Fruit fly (Drosophila melanogaster) whole organism, embryonic: ENCODE results near the gene CG14034.

Source experiments
- ATbp ChIP-seq: fragments of 200-800 bp; sonication (Bioruptor generic); optimal IDR thresholded peaks from 2 replicates; lab custom pipeline; 2017; ENCODE audit warnings: missing biosample characterization, mild to moderate bottlenecking, missing genetic modification characterization, missing genetic modification reagents
- Asciz ChIP-seq: fragments of 200-800 bp; sonication (Bioruptor generic); optimal IDR thresholded peaks from 2 replicates; lab custom pipeline; 2017; ENCODE audit warnings: missing biosample characterization, mild to moderate bottlenecking, missing genetic modification characterization, missing genetic modification reagents
- Awh ChIP-seq: fragments of 200-800 bp; sonication (Bioruptor generic); IDR thresholded peaks from 2 replicates; pipeline ENCODE4, ENCODE4 v1.3.6; 2022; ENCODE audit warnings: missing biosample characterization, missing genetic modification characterization
- Bgb ChIP-seq: fragments of 200-800 bp; sonication (Bioruptor generic); IDR thresholded peaks from 2 replicates; pipeline ENCODE4 v1.3.6; 2022; ENCODE audit warnings: missing biosample characterization, missing genetic modification characterization; ENCODE audit not compliant: partially characterized antibody
- CG10462 ChIP-seq: fragments of 200-800 bp; sonication (Bioruptor generic); optimal IDR thresholded peaks from 2 replicates; lab custom pipeline; 2016; ENCODE audit warnings: missing biosample characterization, missing genetic modification characterization
- CG12769 ChIP-seq: fragments of 200-800 bp; sonication (Bioruptor generic); optimal IDR thresholded peaks from 2 replicates; lab custom pipeline; 2019; ENCODE audit warnings: missing biosample characterization, mild to moderate bottlenecking, missing genetic modification characterization, moderate library complexity
- CG13894 ChIP-seq: fragments of 200-800 bp; sonication (Bioruptor generic); optimal IDR thresholded peaks from 3 replicates; lab custom pipeline; 2018; ENCODE audit warnings: missing biosample characterization, mild to moderate bottlenecking, missing genetic modification characterization, moderate library complexity
- CG14014 ChIP-seq: fragments of 200-800 bp; sonication (Bioruptor generic); IDR thresholded peaks from 2 replicates; pipeline ENCODE4 v1.3.6; 2022; ENCODE audit warnings: missing biosample characterization, missing genetic modification characterization
- CG15601 ChIP-seq: fragments of 200-800 bp; sonication (Bioruptor generic); optimal IDR thresholded peaks from 3 replicates; lab custom pipeline; 2019; ENCODE audit warnings: missing biosample characterization, mild to moderate bottlenecking, missing genetic modification characterization, moderate library complexity
- CG2678 ChIP-seq: fragments of 200-800 bp; sonication (Bioruptor generic); optimal IDR thresholded peaks from 3 replicates; lab custom pipeline; 2019; ENCODE audit warnings: missing biosample characterization, mild to moderate bottlenecking, missing genetic modification characterization, moderate library complexity
- CG32767 ChIP-seq: fragments of 200-800 bp; sonication (Bioruptor generic); IDR thresholded peaks from 2 replicates; pipeline ENCODE4 v1.3.6; 2022; ENCODE audit warnings: missing biosample characterization, missing genetic modification characterization
- CG34224 ChIP-seq: fragments of 200-800 bp; sonication (Bioruptor generic); IDR thresholded peaks from 3 replicates; pipeline ENCODE4 v1.3.6; 2022; ENCODE audit warnings: missing biosample characterization, missing genetic modification characterization; ENCODE audit not compliant: partially characterized antibody
- CG4360 ChIP-seq: fragments of 200-800 bp; sonication (Bioruptor generic); IDR thresholded peaks from 2 replicates; pipeline ENCODE4 v1.3.6; 2022; ENCODE audit warnings: missing biosample characterization, missing genetic modification characterization
- CG5953 ChIP-seq: fragments of 200-800 bp; sonication (Bioruptor generic); IDR thresholded peaks from 2 replicates; pipeline ENCODE4 v1.3.6; 2022; ENCODE audit warnings: missing biosample characterization, missing genetic modification characterization
- CG6854 ChIP-seq: fragments of 200-800 bp; sonication (Bioruptor generic); optimal IDR thresholded peaks from 3 replicates; lab custom pipeline; 2017; ENCODE audit warnings: missing biosample characterization, mild to moderate bottlenecking, missing genetic modification characterization
- CG8359 ChIP-seq: fragments of 200-800 bp; sonication (Bioruptor generic); optimal IDR thresholded peaks from 2 replicates; lab custom pipeline; 2017; ENCODE audit warnings: missing biosample characterization, mild to moderate bottlenecking, missing genetic modification characterization, borderline replicate concordance
- CoRest ChIP-seq: fragments of 200-800 bp; sonication (Bioruptor generic); optimal IDR thresholded peaks from 3 replicates; lab custom pipeline; 2018; ENCODE audit warnings: missing biosample characterization, mild to moderate bottlenecking, missing genetic modification characterization, moderate library complexity
- Dp ChIP-seq: fragments of 200-800 bp; sonication (Bioruptor generic); optimal IDR thresholded peaks from 2 replicates; lab custom pipeline; 2018; ENCODE audit warnings: missing biosample characterization, mild to moderate bottlenecking, missing genetic modification characterization, moderate library complexity
- HLH4C ChIP-seq: fragments of 200-800 bp; sonication (Bioruptor generic); IDR thresholded peaks from 3 replicates; pipeline ENCODE4 v1.3.6; 2022; ENCODE audit warnings: missing biosample characterization, missing genetic modification characterization; ENCODE audit not compliant: partially characterized antibody
- HmgZ ChIP-seq: fragments of 200-800 bp; sonication (Bioruptor generic); optimal IDR thresholded peaks from 2 replicates; lab custom pipeline; 2018; ENCODE audit warnings: missing biosample characterization, mild to moderate bottlenecking, missing genetic modification characterization
- Mad ChIP-seq: fragments of 200-800 bp; sonication (Bioruptor generic); optimal IDR thresholded peaks from 2 replicates; lab custom pipeline; 2016; ENCODE audit warnings: missing biosample characterization, missing genetic modification characterization
- Med ChIP-seq: fragments of 200-800 bp; sonication (Bioruptor generic); peaks from one replicate; lab custom pipeline; 2016; ENCODE audit warnings: missing biosample characterization, missing genetic modification characterization, mild to moderate bottlenecking, inconsistent platforms, moderate library complexity
- PHDP ChIP-seq: fragments of 200-800 bp; sonication (Bioruptor generic); optimal IDR thresholded peaks from 3 replicates; lab custom pipeline; 2018; ENCODE audit warnings: missing biosample characterization, mild to moderate bottlenecking, missing genetic modification characterization, moderate library complexity
- ab ChIP-seq: fragments of 200-800 bp; sonication (Bioruptor generic); optimal IDR thresholded peaks from 2 replicates; lab custom pipeline; 2016; ENCODE audit warnings: missing biosample characterization, missing genetic modification characterization
- abd-A ChIP-seq: fragments of 200-800 bp; sonication (Bioruptor generic); optimal IDR thresholded peaks from 3 replicates; lab custom pipeline; 2019; ENCODE audit warnings: missing biosample characterization, mild to moderate bottlenecking, missing genetic modification characterization, moderate library complexity
- bcd ChIP-seq: fragments of 200-800 bp; sonication (Bioruptor generic); optimal IDR thresholded peaks from 2 replicates; lab custom pipeline; 2017; ENCODE audit warnings: missing biosample characterization, mild to moderate bottlenecking, missing genetic modification characterization
- caup ChIP-seq: fragments of 200-800 bp; sonication (Bioruptor generic); optimal IDR thresholded peaks from 3 replicates; lab custom pipeline; 2017; ENCODE audit warnings: missing biosample characterization, mild to moderate bottlenecking, missing genetic modification characterization, moderate library complexity; ENCODE audit not compliant: severe bottlenecking
- chinmo ChIP-seq: fragments of 200-800 bp; sonication (Bioruptor generic); IDR thresholded peaks from 4 replicates; pipeline ENCODE4 v1.3.6; 2022; ENCODE audit warnings: missing biosample characterization, missing genetic modification characterization; ENCODE audit not compliant: partially characterized antibody
- gsb ChIP-seq: fragments of 200-800 bp; sonication (Bioruptor generic); IDR thresholded peaks from 2 replicates; pipeline ENCODE4 v1.3.6; 2022; ENCODE audit warnings: missing biosample characterization, missing genetic modification characterization
- kni ChIP-seq: fragments of 200-800 bp; sonication (Bioruptor generic); optimal IDR thresholded peaks from 3 replicates; lab custom pipeline; 2017; ENCODE audit warnings: mild to moderate bottlenecking, missing biosample characterization, missing genetic modification reagents, missing genetic modification characterization
- mirr ChIP-seq: fragments of 200-800 bp; sonication (Bioruptor generic); optimal IDR thresholded peaks from 3 replicates; lab custom pipeline; 2018; ENCODE audit warnings: missing biosample characterization, mild to moderate bottlenecking, missing genetic modification characterization
- mld ChIP-seq: fragments of 200-800 bp; sonication (Bioruptor generic); IDR thresholded peaks from 3 replicates; pipeline ENCODE4 v1.3.6; 2022; ENCODE audit warnings: missing biosample characterization, missing genetic modification characterization; ENCODE audit not compliant: partially characterized antibody
- nerfin-2 ChIP-seq: fragments of 200-800 bp; sonication (Bioruptor generic); IDR thresholded peaks from 2 replicates; pipeline ENCODE4 v1.3.6; 2022; ENCODE audit warnings: missing biosample characterization, missing genetic modification characterization; ENCODE audit not compliant: partially characterized antibody
- otp ChIP-seq: fragments of 200-800 bp; sonication (Bioruptor generic); IDR thresholded peaks from 3 replicates; pipeline ENCODE4, ENCODE4 v1.3.6; 2022; ENCODE audit warnings: missing biosample characterization, missing genetic modification characterization
- pan ChIP-seq, 4 experiments: fragments of >200 bp in 3 of 4; fragments of 200-800 bp in 1 of 4; sonication (Bioruptor generic) in 1 of 4; optimal IDR thresholded peaks in 3 of 4; IDR thresholded peaks in 1 of 4; 2 replicates each; pipeline versions ENCODE4 v1.3.6 to Lab custom; 2017 to 2022; ENCODE audit warnings: missing biosample characterization in 2 of 4, missing genetic modification characterization in 2 of 4, mixed read lengths in 1 of 4
- pho ChIP-seq: fragments of 200-800 bp; sonication (Bioruptor generic); optimal IDR thresholded peaks from 2 replicates; lab custom pipeline; 2016; ENCODE audit warnings: missing biosample characterization, missing genetic modification characterization
- sd ChIP-seq: fragments of 200-800 bp; sonication (Bioruptor generic); optimal IDR thresholded peaks from 3 replicates; lab custom pipeline; 2018; ENCODE audit warnings: missing biosample characterization, mild to moderate bottlenecking, missing genetic modification characterization, moderate library complexity
- sens ChIP-seq: fragments of 200-800 bp; sonication (Bioruptor generic); peaks from one replicate; lab custom pipeline; 2016; ENCODE audit warnings: missing biosample characterization, missing genetic modification characterization
- sqz ChIP-seq: fragments of 200-800 bp; sonication (Bioruptor generic); optimal IDR thresholded peaks from 3 replicates; lab custom pipeline; 2018; ENCODE audit warnings: missing biosample characterization, mild to moderate bottlenecking, missing genetic modification characterization
- unpg ChIP-seq: fragments of 200-800 bp; sonication (Bioruptor generic); optimal IDR thresholded peaks from 3 replicates; lab custom pipeline; 2018; ENCODE audit warnings: missing biosample characterization, mild to moderate bottlenecking, missing genetic modification characterization, moderate library complexity
- vvl ChIP-seq: fragments of 200-800 bp; sonication (Bioruptor generic); IDR thresholded peaks from 2 replicates; pipeline ENCODE4 v1.3.6; 2022; ENCODE audit warnings: missing biosample characterization, missing genetic modification characterization
- zfh1 ChIP-seq: fragments of 200-800 bp; sonication (Bioruptor generic); IDR thresholded peaks from 3 replicates; pipeline ENCODE4 v1.3.6; 2022; ENCODE audit warnings: missing biosample characterization, missing genetic modification characterization

The CG14034 gene

dm6 chr2L:5229735-5230347 is 13.5 kb upstream of the CG14034 start (continued):
- TF ChIP-seq Awh (GFP tag; lab: Robert Waterston, UW) = peak; percentile 59; the same call in 1 of the 2 replicates
- TF ChIP-seq, all 482 proteins: peak for 11

- 0 out of 3 replicates have a peak, but pooled peaks have one; percentile 22 for TF ChIP-seq mld (GFP tag; lab: Robert Waterston, UW)
- no peak for TF ChIP-seq HmgZ (tag; lab: Kevin White, UChicago)
- no peak for TF ChIP-seq CG10462 (GFP tag; lab: Kevin White, UChicago)
- TF ChIP-seq ab = no peak
- TF ChIP-seq zfh1 (GFP tag; lab: Robert Waterston, UW) = no peak
- TF ChIP-seq pho (GFP tag; lab: Kevin White, UChicago) = no peak
- TF ChIP-seq CG6854 (GFP tag; lab: Kevin White, UChicago) = no peak
- peak; percentile 5 for TF ChIP-seq sens (GFP tag; lab: Kevin White, UChicago)
- peak; percentile 99 for TF ChIP-seq CG8359 (GFP tag; lab: Kevin White, UChicago)
- TF ChIP-seq bcd (GFP tag; lab: Kevin White, UChicago) = no peak
- TF ChIP-seq, all 482 proteins: peak for 3
Observed at dm6 chr2L:5229239-5229638, 12.9 kb upstream of the CG14034 start.

DNA sequence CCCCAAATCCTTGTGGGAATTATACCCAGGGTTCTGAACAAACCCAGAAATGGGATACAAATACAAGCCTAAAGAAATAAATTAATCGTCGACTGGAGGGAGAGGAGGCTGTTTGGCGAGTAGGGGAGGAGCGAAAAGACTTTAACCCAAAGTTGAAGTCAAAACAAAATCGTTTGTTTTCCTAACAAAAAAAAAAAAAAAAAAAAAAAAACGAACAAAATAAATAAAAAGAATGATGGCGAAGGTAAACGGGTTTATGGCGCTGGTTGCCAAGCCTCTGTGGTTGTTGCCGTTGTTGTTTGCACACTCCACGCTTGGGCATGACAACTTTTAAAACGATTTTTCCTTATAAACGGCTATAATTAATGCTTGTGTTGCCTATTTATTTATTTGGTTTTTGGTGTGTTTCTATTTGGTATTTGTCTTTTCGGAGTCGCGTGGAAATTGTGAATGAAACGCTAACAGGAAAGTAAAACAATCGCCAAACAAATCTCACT is 12.3 kb upstream of the CG14034 start:
- TF ChIP-seq CG32767 (GFP tag; lab: Robert Waterston, UW) (no peak), Awh (GFP tag; lab: Robert Waterston, UW) (0 out of 2 replicates have a peak, but pooled peaks have one; percentile 30), Dp (GFP tag; lab: Kevin White, UChicago) (no peak), vvl (GFP tag; lab: Robert Waterston, UW) (peak; percentile 21; the same call in 1 of the 2 replicates), CG14014 (peak; percentile 55; the same call in 1 of the 2 replicates), Mad (GFP tag; lab: Kevin White, UChicago) (no peak), sd (tag; lab: Kevin White, UChicago) (peak; percentile 35), ATbp (GFP tag; lab: Kevin White, UChicago) (peak; percentile 3), Med (GFP tag; lab: Kevin White, UChicago) (peak; percentile 41), PHDP (tag; lab: Kevin White, UChicago) (peak; percentile 3), caup (GFP tag; lab: Kevin White, UChicago) (peak; percentile 11), CG15601 (peak; percentile 0), pan (optimal IDR thresholded peaks at IDR 0.05; lab: Kevin White, UChicago) (no peak), pan (GFP tag; optimal IDR thresholded peaks at IDR 0.05 in 1 of 2, IDR thresholded peaks at IDR 0.05 in 1 of 2) (peak in 1 of 2 experiments; percentile 11), abd-A (tag; lab: Kevin White, UChicago) (peak; percentile 74), CG13894 (peak; percentile 35), HLH4C (no peak), unpg (GFP tag; lab: Kevin White, UChicago) (peak; percentile 3), CoRest (tag; lab: Kevin White, UChicago) (peak; percentile 11), mirr (peak; percentile 45), sqz (peak; percentile 34), CG2678 (tag; lab: Kevin White, UChicago) (peak; percentile 23), chinmo (GFP tag; lab: Robert Waterston, UW) (peak; percentile 89; the same call in 3 of the 4 replicates), kni (peak; percentile 52), nerfin-2 (GFP tag; lab: Robert Waterston, UW) (no peak), CG4360 (GFP tag; lab: Robert Waterston, UW) (peak; percentile 62), gsb (GFP tag; lab: Robert Waterston, UW) (0 out of 2 replicates have a peak, but pooled peaks have one; percentile 4), CG34224 (GFP tag; lab: Robert Waterston, UW) (0 out of 3 replicates have a peak, but pooled peaks have one; percentile 12), otp (GFP tag; lab: Robert Waterston, UW) (peak; percentile 22; the same call in 1 of the 3 replicates), Asciz (GFP tag; lab: Kevin White, UChicago) (peak; percentile 19), CG12769 (tag; lab: Kevin White, UChicago) (peak; percentile 8), CG5953 (GFP tag; lab: Robert Waterston, UW) (no peak), Bgb (no peak)
